Fruit fly (Drosophila melanogaster): ENCODE results near the gene Orc2.

Orc2 gene

dm6 chr3R:13939353-13940049, 25.2 kb upstream of the Orc2 start:
- no peak for TF ChIP-seq CG13204 (GFP tag; optimal IDR thresholded peaks at IDR 0.05)
- no peak for TF ChIP-seq CG4496 (GFP tag; IDR thresholded peaks at IDR 0.05)
- TF ChIP-seq Pif1B (GFP tag; optimal IDR thresholded peaks at IDR 0.05) = no peak
- peak; percentile 60 for TF ChIP-seq CG8159 (tag; optimal IDR thresholded peaks at IDR 0.05)
- TF ChIP-seq CG14655 (GFP tag; optimal IDR thresholded peaks at IDR 0.05) = peak; percentile 40
- TF ChIP-seq CG15710 (tag; optimal IDR thresholded peaks at IDR 0.05) = peak; percentile 47
- TF ChIP-seq CG17806 (tag; optimal IDR thresholded peaks at IDR 0.05) = peak; percentile 32
- peak; percentile 12 for TF ChIP-seq Snoo (tag; optimal IDR thresholded peaks at IDR 0.05)
- no peak for TF ChIP-seq CG10348 (GFP tag; IDR thresholded peaks at IDR 0.05)
- TF ChIP-seq rn (GFP tag; IDR thresholded peaks at IDR 0.05) = no peak
- TF ChIP-seq D1 (tag; optimal IDR thresholded peaks at IDR 0.05) = no peak
- no peak for TF ChIP-seq CG12605 (GFP tag; IDR thresholded peaks at IDR 0.05)
- peak; percentile 5 for TF ChIP-seq EcR (GFP tag; optimal IDR thresholded peaks at IDR 0.05)
- TF ChIP-seq fd96Ca (GFP tag; IDR thresholded peaks at IDR 0.05) = no peak
- peak; percentile 56 for TF ChIP-seq CG9948 (tag; optimal IDR thresholded peaks at IDR 0.05)

dm6 chr3R:13941390-13941789, 23.3 kb upstream of the Orc2 start:
- TF ChIP-seq CG10348 (GFP tag; IDR thresholded peaks at IDR 0.05) = no peak
- TF ChIP-seq CG14655 (GFP tag; optimal IDR thresholded peaks at IDR 0.05) = peak; percentile 37
- TF ChIP-seq Ets98B (GFP tag; IDR thresholded peaks at IDR 0.05) = no peak
- TF ChIP-seq CG12605 (GFP tag; IDR thresholded peaks at IDR 0.05) = no peak
- peak; percentile 26 for TF ChIP-seq Pif1B (GFP tag; optimal IDR thresholded peaks at IDR 0.05)
- no peak for TF ChIP-seq CG8301 (tag; optimal IDR thresholded peaks at IDR 0.05)
- peak; percentile 55 for TF ChIP-seq Pif1A (GFP tag; optimal IDR thresholded peaks at IDR 0.05)
- TF ChIP-seq CG9948 (tag; optimal IDR thresholded peaks at IDR 0.05) = peak; percentile 57
- TF ChIP-seq CG17806 (tag; optimal IDR thresholded peaks at IDR 0.05) = peak; percentile 61
- TF ChIP-seq rn (GFP tag; IDR thresholded peaks at IDR 0.05) = no peak
- no peak for TF ChIP-seq CG13204 (GFP tag; optimal IDR thresholded peaks at IDR 0.05)
- TF ChIP-seq fd96Ca (GFP tag; IDR thresholded peaks at IDR 0.05) = no peak
- TF ChIP-seq CG32121 (GFP tag; IDR thresholded peaks at IDR 0.05) = no peak
- TF ChIP-seq CG15710 (tag; optimal IDR thresholded peaks at IDR 0.05) = peak; percentile 63
- TF ChIP-seq Snoo (tag; optimal IDR thresholded peaks at IDR 0.05) = peak; percentile 54
- TF ChIP-seq CG34367 (tag; optimal IDR thresholded peaks at IDR 0.05) = peak; percentile 28
- peak; percentile 81 for TF ChIP-seq CG8159 (tag; optimal IDR thresholded peaks at IDR 0.05)
- no peak for TF ChIP-seq CG4496 (GFP tag; IDR thresholded peaks at IDR 0.05)
- no peak for TF ChIP-seq D1 (tag; optimal IDR thresholded peaks at IDR 0.05)
- no peak for TF ChIP-seq EcR (GFP tag; optimal IDR thresholded peaks at IDR 0.05)
- no peak for TF ChIP-seq gl (tag; optimal IDR thresholded peaks at IDR 0.05)

- TF ChIP-seq gl (tag; optimal IDR thresholded peaks at IDR 0.05) (no peak), Pif1B (GFP tag; optimal IDR thresholded peaks at IDR 0.05) (no peak), Pif1A (GFP tag; optimal IDR thresholded peaks at IDR 0.05) (no peak), fd96Ca (GFP tag; IDR thresholded peaks at IDR 0.05) (no peak), CG15710 (tag; optimal IDR thresholded peaks at IDR 0.05) (no peak), CG14655 (GFP tag; optimal IDR thresholded peaks at IDR 0.05) (no peak), CG32121 (GFP tag; IDR thresholded peaks at IDR 0.05) (no peak), CG4496 (GFP tag; IDR thresholded peaks at IDR 0.05) (no peak), CG8301 (tag; optimal IDR thresholded peaks at IDR 0.05) (no peak), CG8159 (tag; optimal IDR thresholded peaks at IDR 0.05) (no peak), rn (GFP tag; IDR thresholded peaks at IDR 0.05) (no peak), CG34367 (tag; optimal IDR thresholded peaks at IDR 0.05) (no peak), CG10348 (GFP tag; IDR thresholded peaks at IDR 0.05) (no peak)
Observed at dm6 chr3R:13943360-13943759, 21.3 kb upstream of the Orc2 start, which contains the start of gene Art9. Gene Art9 (minus strand): TSS chr3R:13943460.

dm6 chr3R:13945712-13946111, 19.0 kb upstream of the Orc2 start, which contains the start of gene Art6:
Gene Art6 (minus strand): TSS chr3R:13945812.
- TF ChIP-seq CG8301 (tag; optimal IDR thresholded peaks at IDR 0.05) = no peak
- no peak for TF ChIP-seq CG15710 (tag; optimal IDR thresholded peaks at IDR 0.05)
- TF ChIP-seq EcR (GFP tag; optimal IDR thresholded peaks at IDR 0.05) = no peak
- TF ChIP-seq Snoo (tag; optimal IDR thresholded peaks at IDR 0.05) = no peak
- TF ChIP-seq CG17806 (tag; optimal IDR thresholded peaks at IDR 0.05) = no peak
- TF ChIP-seq Pif1A (GFP tag; optimal IDR thresholded peaks at IDR 0.05) = no peak
- no peak for TF ChIP-seq CG9948 (tag; optimal IDR thresholded peaks at IDR 0.05)
- no peak for TF ChIP-seq rn (GFP tag; IDR thresholded peaks at IDR 0.05)
- no peak for TF ChIP-seq CG12605 (GFP tag; IDR thresholded peaks at IDR 0.05)
- TF ChIP-seq CG10348 (GFP tag; IDR thresholded peaks at IDR 0.05) = no peak
- TF ChIP-seq CG4496 (GFP tag; IDR thresholded peaks at IDR 0.05) = no peak

DNA sequence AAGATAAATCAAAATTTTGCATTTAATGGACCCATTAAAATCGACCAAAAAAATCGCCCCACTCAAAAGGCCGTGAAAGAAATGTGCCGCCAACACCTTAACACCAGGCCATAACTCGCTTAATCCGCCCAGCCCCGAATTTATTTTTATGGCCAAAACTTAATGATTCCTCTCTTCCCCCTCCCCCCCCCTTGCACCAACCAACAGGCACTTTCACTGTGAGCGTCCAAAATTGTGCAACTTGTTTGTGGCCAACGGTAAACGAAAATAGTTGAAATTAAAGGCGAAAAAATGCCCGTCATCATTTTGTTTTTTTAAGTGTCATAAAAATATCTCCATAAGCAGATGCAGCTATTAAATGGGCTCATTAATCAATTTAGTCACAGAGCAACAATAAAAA, 18.6 kb upstream of the Orc2 start:
- TF ChIP-seq CG32121 (GFP tag; IDR thresholded peaks at IDR 0.05) (no peak), Snoo (tag; optimal IDR thresholded peaks at IDR 0.05) (no peak), rn (GFP tag; IDR thresholded peaks at IDR 0.05) (no peak), gl (tag; optimal IDR thresholded peaks at IDR 0.05) (no peak), Pif1B (GFP tag; optimal IDR thresholded peaks at IDR 0.05) (no peak), D1 (tag; optimal IDR thresholded peaks at IDR 0.05) (no peak), CG13204 (GFP tag; optimal IDR thresholded peaks at IDR 0.05) (no peak), Ets98B (GFP tag; IDR thresholded peaks at IDR 0.05) (no peak), EcR (GFP tag; optimal IDR thresholded peaks at IDR 0.05) (no peak), CG8301 (tag; optimal IDR thresholded peaks at IDR 0.05) (no peak), CG8159 (tag; optimal IDR thresholded peaks at IDR 0.05) (no peak), CG14655 (GFP tag; optimal IDR thresholded peaks at IDR 0.05) (no peak), CG15710 (tag; optimal IDR thresholded peaks at IDR 0.05) (no peak), CG17806 (tag; optimal IDR thresholded peaks at IDR 0.05) (no peak), Pif1A (GFP tag; optimal IDR thresholded peaks at IDR 0.05) (no peak), fd96Ca (GFP tag; IDR thresholded peaks at IDR 0.05) (no peak), CG34367 (tag; optimal IDR thresholded peaks at IDR 0.05) (no peak), CG4496 (GFP tag; IDR thresholded peaks at IDR 0.05) (no peak), CG12605 (GFP tag; IDR thresholded peaks at IDR 0.05) (no peak)

Data from whole organism, pupa.